Worm (Caenorhabditis elegans) whole organism, L1 larva: Measurements from ENCODE around the gene T19D2.3.

Experiments used
- F16B12.6 ChIP-seq: fragments of 150-350 bp; optimal IDR thresholded peaks from 2 replicates; lab custom pipeline; 2014; ENCODE audit warnings: missing biosample characterization, missing genetic modification characterization
- blmp-1 ChIP-seq: fragments of 150-350 bp; optimal IDR thresholded peaks from 2 replicates; lab custom pipeline; 2014; ENCODE audit warnings: missing biosample characterization, missing genetic modification characterization
- ces-1 ChIP-seq: fragments of 150-350 bp; optimal IDR thresholded peaks from 2 replicates; lab custom pipeline; 2014; ENCODE audit warnings: missing biosample characterization, missing genetic modification reagents, missing genetic modification characterization
- egl-27 ChIP-seq, 2 experiments: fragments of 150-350 bp in 1 of 2; sonication (generic microtip); optimal IDR thresholded peaks; 3 replicates each; lab custom pipeline; 2017 to 2018; ENCODE audit warnings: missing biosample characterization in 2 of 2, missing genetic modification characterization in 2 of 2, missing genetic modification reagents in 2 of 2
- fos-1 ChIP-seq: fragments of 150-350 bp; optimal IDR thresholded peaks from 2 replicates; lab custom pipeline; 2014; ENCODE audit warnings: missing biosample characterization, missing genetic modification characterization
- mep-1 ChIP-seq: fragments of 150-350 bp; optimal IDR thresholded peaks from 2 replicates; lab custom pipeline; 2014; ENCODE audit warnings: missing biosample characterization, missing genetic modification characterization
- nhr-237 ChIP-seq: fragments of 150-350 bp; optimal IDR thresholded peaks from 2 replicates; lab custom pipeline; 2014; ENCODE audit warnings: missing biosample characterization, missing genetic modification characterization
- nhr-28 ChIP-seq: fragments of 150-350 bp; optimal IDR thresholded peaks from 2 replicates; lab custom pipeline; 2014; ENCODE audit warnings: missing biosample characterization, missing genetic modification characterization
- pax-3 ChIP-seq: fragments of 200-800 bp; sonication (Bioruptor generic); optimal IDR thresholded peaks from 2 replicates; lab custom pipeline; 2018; ENCODE audit warnings: mild to moderate bottlenecking, missing genetic modification characterization, moderate library complexity, missing compliant biosample characterization
- ztf-11 ChIP-seq, 2 experiments: sonication (generic microtip); optimal IDR thresholded peaks; 2 replicates each; lab custom pipeline; 2016 to 2017; ENCODE audit warnings: missing genetic modification characterization in 2 of 2, missing biosample characterization in 1 of 2, missing compliant biosample characterization in 1 of 2

ce11 chrX:3966332-3966731 lies 27.3 kb downstream of the T19D2.3 start, which contains the start of gene C16B8.2:
- TF ChIP-seq nhr-237 (tag; lab: Kevin White, UChicago) (no peak), pax-3 (tag; lab: Kevin White, UChicago) (no peak), ztf-11 (tag; optimal IDR thresholded peaks at IDR 0.05; lab: Kevin White, UChicago) (no peak), fos-1 (no peak), mep-1 (no peak), blmp-1 (tag; lab: Kevin White, UChicago) (no peak), egl-27 (tag; optimal IDR thresholded peaks at IDR 0.05; lab: Kevin White, UChicago) (no peak), F16B12.6 (no peak), ces-1 (no peak), nhr-28 (tag; lab: Kevin White, UChicago) (no peak)
